Worm (Caenorhabditis elegans) whole organism, L4 larva: ENCODE results near the gene Y51A2D.13.
A peak's percentile ranks its signal among the peaks of the same experiment; 100 is the strongest.

Experiments used
- D1046.2 ChIP-seq: fragments of 200-800 bp; sonication (Bioruptor generic); IDR thresholded peaks from 2 replicates; pipeline ENCODE4 v1.3.6; 2022; ENCODE audit warnings: missing genetic modification characterization, missing compliant biosample characterization
- F10B5.3 ChIP-seq: sonication (generic microtip); optimal IDR thresholded peaks from 2 replicates; lab custom pipeline; 2016; ENCODE audit warnings: mild to moderate bottlenecking, missing genetic modification characterization, missing compliant biosample characterization
- F49E8.2 ChIP-seq: sonication (generic microtip); optimal IDR thresholded peaks from 2 replicates; lab custom pipeline; 2016; ENCODE audit warnings: missing compliant biosample characterization, mild to moderate bottlenecking, missing genetic modification characterization, borderline replicate concordance
- Y105C5A.15 ChIP-seq: fragments of 200-800 bp; sonication (Bioruptor generic); IDR thresholded peaks from 2 replicates; pipeline ENCODE4 v1.3.6; 2022; ENCODE audit warnings: missing genetic modification characterization, missing compliant biosample characterization
- Y48G9A.11 ChIP-seq: fragments of 200-800 bp; sonication (Bioruptor generic); IDR thresholded peaks from 2 replicates; pipeline ENCODE4 v1.3.6; 2022; ENCODE audit warnings: missing genetic modification reagents, missing genetic modification characterization, missing compliant biosample characterization
- aha-1 ChIP-seq: fragments of 150-350 bp; peaks from one replicate; lab custom pipeline; 2014; ENCODE audit warnings: missing biosample characterization, missing genetic modification characterization
- aly-2 ChIP-seq: sonication (generic microtip); optimal IDR thresholded peaks from 2 replicates; lab custom pipeline; 2018; ENCODE audit warnings: missing biosample characterization, missing genetic modification characterization
- ama-1 ChIP-seq: fragments of 150-350 bp; optimal IDR thresholded peaks from 2 replicates; lab custom pipeline; 2014; ENCODE audit warnings: inconsistent platforms, mixed read lengths
- arid-1 ChIP-seq: fragments of 200-800 bp; sonication (Bioruptor generic); conservative IDR thresholded peaks from 2 replicates; pipeline ENCODE4 v1.3.6; 2022; ENCODE audit warnings: missing genetic modification reagents, missing genetic modification characterization, missing compliant biosample characterization
- ceh-28 ChIP-seq: fragments of 150-350 bp; optimal IDR thresholded peaks from 2 replicates; lab custom pipeline; 2014; ENCODE audit warnings: missing biosample characterization, missing genetic modification reagents, missing genetic modification characterization
- ceh-32 ChIP-seq: sonication (generic microtip); optimal IDR thresholded peaks from 2 replicates; lab custom pipeline; 2016; ENCODE audit warnings: mild to moderate bottlenecking, missing genetic modification characterization, missing compliant biosample characterization; ENCODE audit not compliant: poor library complexity
- ceh-62 ChIP-seq: sonication (generic microtip); optimal IDR thresholded peaks from 2 replicates; lab custom pipeline; 2017; ENCODE audit warnings: missing biosample characterization, missing genetic modification characterization
- daf-12 ChIP-seq: fragments of 150-350 bp; optimal IDR thresholded peaks from 2 replicates; lab custom pipeline; 2014; ENCODE audit warnings: missing biosample characterization, missing genetic modification reagents, missing genetic modification characterization
- daf-19 ChIP-seq: fragments of 200-800 bp; sonication (Bioruptor generic); conservative IDR thresholded peaks from 2 replicates; pipeline ENCODE4 v1.3.6; 2022; ENCODE audit warnings: missing genetic modification characterization, missing compliant biosample characterization
- daf-8 ChIP-seq: fragments of 200-800 bp; sonication (Bioruptor generic); IDR thresholded peaks from 2 replicates; pipeline ENCODE4 v1.3.6; 2022; ENCODE audit warnings: missing genetic modification characterization, missing compliant biosample characterization
- egl-27 ChIP-seq: sonication (generic microtip); optimal IDR thresholded peaks from 3 replicates; lab custom pipeline; 2017; ENCODE audit warnings: missing biosample characterization, missing genetic modification reagents, missing genetic modification characterization
- gei-8 ChIP-seq: fragments of 200-800 bp; sonication (Bioruptor generic); optimal IDR thresholded peaks from 2 replicates; lab custom pipeline; 2018; ENCODE audit warnings: mild to moderate bottlenecking, missing genetic modification characterization, missing compliant biosample characterization
- hlh-11 ChIP-seq: fragments of 200-800 bp; sonication (Bioruptor generic); optimal IDR thresholded peaks from 2 replicates; lab custom pipeline; 2018; ENCODE audit warnings: mild to moderate bottlenecking, missing genetic modification characterization, missing compliant biosample characterization
- hlh-30 ChIP-seq: sonication (generic microtip); optimal IDR thresholded peaks from 2 replicates; lab custom pipeline; 2017; ENCODE audit warnings: antibody characterized with exemption, mild to moderate bottlenecking, missing genetic modification characterization, missing compliant biosample characterization; ENCODE audit not compliant: insufficient read depth
- lin-13 ChIP-seq: fragments of 150-350 bp; optimal IDR thresholded peaks from 2 replicates; lab custom pipeline; 2014; ENCODE audit warnings: missing biosample characterization, missing genetic modification reagents, missing genetic modification characterization
- lin-39 ChIP-seq: fragments of 150-350 bp; optimal IDR thresholded peaks from 2 replicates; lab custom pipeline; 2014; ENCODE audit warnings: missing biosample characterization, missing genetic modification reagents, missing genetic modification characterization
- mxl-3 ChIP-seq: fragments of 200-800 bp; sonication (Bioruptor generic); optimal IDR thresholded peaks from 2 replicates; lab custom pipeline; 2018; ENCODE audit warnings: mild to moderate bottlenecking, missing genetic modification characterization, missing compliant biosample characterization
- nhr-28 ChIP-seq: fragments of 150-350 bp; optimal IDR thresholded peaks from 2 replicates; lab custom pipeline; 2014; ENCODE audit warnings: missing biosample characterization, missing genetic modification characterization
- nhr-6 ChIP-seq: fragments of 150-350 bp; optimal IDR thresholded peaks from 2 replicates; lab custom pipeline; 2014; ENCODE audit warnings: missing biosample characterization, missing genetic modification characterization
- php-3 ChIP-seq: fragments of 200-800 bp; sonication (Bioruptor generic); IDR thresholded peaks from 2 replicates; pipeline ENCODE4 v1.3.6; 2022; ENCODE audit warnings: missing genetic modification reagents, missing genetic modification characterization, missing compliant biosample characterization
- rbr-2 ChIP-seq: sonication (generic microtip); optimal IDR thresholded peaks from 2 replicates; lab custom pipeline; 2016; ENCODE audit warnings: missing genotype, missing genetic modification characterization, missing compliant biosample characterization
- saeg-2 ChIP-seq: fragments of 200-800 bp; sonication (Bioruptor generic); IDR thresholded peaks from 2 replicates; pipeline ENCODE4 v1.3.6; 2022; ENCODE audit warnings: missing genetic modification reagents, missing genetic modification characterization, missing compliant biosample characterization
- set-16 ChIP-seq: fragments of 200-800 bp; sonication (Bioruptor generic); IDR thresholded peaks from 2 replicates; pipeline ENCODE4 v1.3.6; 2022; ENCODE audit warnings: missing genetic modification reagents, missing genetic modification characterization, missing compliant biosample characterization
- skn-1 ChIP-seq: fragments of 150-350 bp; optimal IDR thresholded peaks from 2 replicates; lab custom pipeline; 2014; ENCODE audit warnings: missing biosample characterization, missing genetic modification characterization
- snpc-1.2 ChIP-seq: fragments of 200-800 bp; sonication (Bioruptor generic); IDR thresholded peaks from 2 replicates; pipeline ENCODE4 v1.3.6; 2022; ENCODE audit warnings: missing genetic modification reagents, missing genetic modification characterization, missing compliant biosample characterization
- spr-1 ChIP-seq: sonication (generic microtip); optimal IDR thresholded peaks from 2 replicates; lab custom pipeline; 2016; ENCODE audit warnings: mild to moderate bottlenecking, missing genetic modification characterization, missing compliant biosample characterization
- spr-3 ChIP-seq: fragments of 200-800 bp; sonication (Bioruptor generic); optimal IDR thresholded peaks from 2 replicates; lab custom pipeline; 2018; ENCODE audit warnings: mild to moderate bottlenecking, missing genetic modification characterization, missing compliant biosample characterization
- tag-97 ChIP-seq: fragments of 200-800 bp; sonication (Bioruptor generic); IDR thresholded peaks from 2 replicates; pipeline ENCODE4 v1.3.6; 2022; ENCODE audit warnings: missing genetic modification characterization, missing compliant biosample characterization
- unc-39 ChIP-seq: sonication (generic microtip); optimal IDR thresholded peaks from 2 replicates; lab custom pipeline; 2017; ENCODE audit warnings: missing biosample characterization, missing genetic modification characterization
- zfp-2 ChIP-seq: sonication (generic microtip); optimal IDR thresholded peaks from 2 replicates; lab custom pipeline; 2016; ENCODE audit warnings: mild to moderate bottlenecking, missing genetic modification characterization, missing compliant biosample characterization
- zfp-3 ChIP-seq: fragments of 200-800 bp; sonication (Bioruptor generic); conservative IDR thresholded peaks from 2 replicates; pipeline ENCODE4 v1.3.6; 2022; ENCODE audit warnings: missing genetic modification reagents, missing genetic modification characterization, missing compliant biosample characterization
- zip-11 ChIP-seq: fragments of 200-800 bp; sonication (Bioruptor generic); IDR thresholded peaks from 2 replicates; pipeline ENCODE4 v1.3.6; 2022; ENCODE audit warnings: missing genetic modification characterization, missing compliant biosample characterization

Y51A2D.13 gene

DNA sequence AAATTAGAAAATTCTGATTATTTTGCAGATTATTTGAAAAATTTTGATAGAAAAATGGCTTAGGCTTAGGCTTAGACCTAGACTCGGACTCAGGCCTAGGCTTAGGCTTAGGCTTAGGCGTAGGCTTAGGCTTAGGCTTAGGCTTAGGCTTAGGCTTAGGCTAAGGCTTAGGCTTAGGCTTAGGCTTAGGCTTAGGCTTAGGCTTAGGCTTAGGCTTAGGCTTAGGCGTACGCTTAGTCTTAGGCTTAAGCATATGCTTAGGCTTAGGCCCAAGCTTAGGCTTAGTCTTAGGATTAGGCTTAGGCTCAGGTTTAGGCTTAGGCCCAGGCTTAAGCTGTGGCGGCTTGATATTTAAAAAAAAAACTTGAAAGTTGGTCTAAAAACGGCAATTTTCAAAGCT lies 13.2 kb downstream of the Y51A2D.13 start:
- TF ChIP-seq Y48G9A.11 (GFP tag; lab: Robert Waterston, UW) = peak; percentile 51; the same call in 1 of the 2 replicates

DNA sequence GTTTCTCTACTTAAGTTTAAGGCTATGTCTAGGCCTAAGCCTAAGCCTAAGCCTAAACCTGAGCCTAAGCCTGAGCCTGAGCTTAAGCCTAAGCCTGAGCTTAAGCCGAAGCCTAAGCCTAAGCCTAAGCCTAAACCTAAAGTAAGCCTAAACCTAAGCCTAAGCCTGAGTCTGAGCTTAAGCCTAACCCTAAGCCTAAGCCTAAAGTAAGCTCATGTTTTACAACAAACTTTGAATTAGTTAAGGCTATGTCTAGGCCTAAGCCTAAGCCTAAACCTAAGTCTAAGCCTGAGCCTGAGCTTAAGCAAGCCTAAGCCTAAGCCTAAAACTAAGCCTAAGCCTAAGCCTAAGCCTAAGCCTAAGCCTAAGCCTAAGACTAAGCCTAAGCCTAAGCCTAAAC lies 14.0 kb downstream of the Y51A2D.13 start:
- no peak for TF ChIP-seq unc-39 (tag; lab: Kevin White, UChicago)
- TF ChIP-seq daf-19 (GFP tag; lab: Robert Waterston, UW) = no peak
- no peak for TF ChIP-seq egl-27 (tag; lab: Kevin White, UChicago)
- TF ChIP-seq saeg-2 (GFP tag; lab: Robert Waterston, UW) = no peak
- no peak for TF ChIP-seq skn-1 (tag; lab: Kevin White, UChicago)
- no peak for TF ChIP-seq php-3 (GFP tag; lab: Robert Waterston, UW)
- TF ChIP-seq hlh-30 (tag; lab: Kevin White, UChicago) = no peak
- no peak for TF ChIP-seq zip-11 (GFP tag; lab: Robert Waterston, UW)
- TF ChIP-seq rbr-2 (tag; lab: Kevin White, UChicago) = no peak
- no peak for TF ChIP-seq Y105C5A.15
- TF ChIP-seq snpc-1.2 (GFP tag; lab: Robert Waterston, UW) = no peak
- TF ChIP-seq ceh-32 = no peak
- TF ChIP-seq mxl-3 (GFP tag; lab: Kevin White, UChicago) = no peak
- TF ChIP-seq daf-12 = no peak

ce11 chrV:18564786-18565185 lies 14.8 kb downstream of the Y51A2D.13 start, which contains the start of gene srg-34:
srg-34 (minus strand) TSS chrV:18564886.
- TF ChIP-seq aly-2 (tag; lab: Kevin White, UChicago) = no peak
- TF ChIP-seq spr-1 (tag; lab: Kevin White, UChicago) = no peak
- TF ChIP-seq ceh-62 (tag; lab: Kevin White, UChicago) = no peak
- no peak for TF ChIP-seq hlh-11
- no peak for TF ChIP-seq nhr-28 (tag; lab: Kevin White, UChicago)
- no peak for TF ChIP-seq D1046.2
- no peak for TF ChIP-seq zfp-3 (GFP tag; lab: Robert Waterston, UW)
- TF ChIP-seq set-16 (GFP tag; lab: Robert Waterston, UW) = no peak
- TF ChIP-seq F10B5.3 = no peak
- no peak for TF ChIP-seq gei-8 (GFP tag; lab: Kevin White, UChicago)
- no peak for TF ChIP-seq nhr-6 (tag; lab: Kevin White, UChicago)
- no peak for TF ChIP-seq spr-3 (GFP tag; lab: Kevin White, UChicago)
- no peak for TF ChIP-seq daf-8 (GFP tag; lab: Robert Waterston, UW)
- TF ChIP-seq ceh-32 = no peak
- no peak for TF ChIP-seq lin-13 (GFP tag; lab: Kevin White, UChicago)
- no peak for TF ChIP-seq tag-97 (GFP tag; lab: Robert Waterston, UW)
- no peak for TF ChIP-seq zfp-2 (tag; lab: Kevin White, UChicago)
- TF ChIP-seq F49E8.2 (tag; lab: Kevin White, UChicago) = no peak
- TF ChIP-seq arid-1 (GFP tag; lab: Robert Waterston, UW) = no peak

DNA sequence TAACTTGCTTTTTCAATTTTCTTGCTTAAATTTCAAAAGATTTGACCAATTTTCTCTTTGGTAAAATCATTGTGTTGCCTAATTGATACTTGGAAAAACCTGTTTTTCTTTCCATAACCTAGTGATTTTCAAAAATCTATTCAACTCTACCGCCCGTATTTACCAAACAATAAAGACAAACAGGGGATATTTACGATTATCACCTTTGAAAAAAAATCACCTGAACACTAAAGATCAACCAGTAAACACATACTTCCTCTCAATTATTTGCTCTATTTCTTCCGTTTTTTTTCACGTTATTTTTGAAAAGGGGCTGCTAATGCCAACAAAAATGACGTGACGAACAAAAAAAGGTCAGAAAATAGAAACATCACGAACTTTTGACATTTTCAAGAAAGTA lies 18.6 kb downstream of the Y51A2D.13 start:
- TF ChIP-seq rbr-2 (tag; lab: Kevin White, UChicago) (no peak), snpc-1.2 (GFP tag; lab: Robert Waterston, UW) (no peak), lin-39 (no peak), ceh-28 (tag; lab: Kevin White, UChicago) (no peak), aha-1 (peak; percentile 54), ama-1 (lab: Kevin White, UChicago) (no peak)
